Worm (Caenorhabditis elegans) whole organism, L4 larva: Measurements from ENCODE around the gene amx-1.

Source experiments
- D1046.2 ChIP-seq: fragments of 200-800 bp; sonication (Bioruptor generic); IDR thresholded peaks from 2 replicates; pipeline ENCODE4 v1.3.6; 2022; ENCODE audit warnings: missing genetic modification characterization, missing compliant biosample characterization
- T20F7.1 ChIP-seq: fragments of 200-800 bp; sonication (Bioruptor generic); optimal IDR thresholded peaks from 2 replicates; lab custom pipeline; 2018; ENCODE audit warnings: mild to moderate bottlenecking, missing genetic modification characterization, missing compliant biosample characterization
- Y5F2A.4 ChIP-seq: fragments of 200-800 bp; sonication (Bioruptor generic); optimal IDR thresholded peaks from 2 replicates; lab custom pipeline; 2018; ENCODE audit warnings: mild to moderate bottlenecking, missing genetic modification characterization, missing compliant biosample characterization
- Y75B8A.6 ChIP-seq: fragments of 200-800 bp; sonication (Bioruptor generic); IDR thresholded peaks from 2 replicates; pipeline ENCODE4 v1.3.6; 2022; ENCODE audit warnings: missing genetic modification reagents, missing genetic modification characterization, missing compliant biosample characterization
- ZK337.2 ChIP-seq: fragments of 200-800 bp; sonication (Bioruptor generic); IDR thresholded peaks from 2 replicates; pipeline ENCODE4 v1.3.6; 2022; ENCODE audit warnings: missing genetic modification reagents, missing genetic modification characterization, missing compliant biosample characterization
- ama-1 ChIP-seq: fragments of 150-350 bp; optimal IDR thresholded peaks from 2 replicates; lab custom pipeline; 2014; ENCODE audit warnings: inconsistent platforms, mixed read lengths
- ceh-32 ChIP-seq: sonication (generic microtip); optimal IDR thresholded peaks from 2 replicates; lab custom pipeline; 2016; ENCODE audit warnings: mild to moderate bottlenecking, missing genetic modification characterization, missing compliant biosample characterization; ENCODE audit not compliant: poor library complexity
- ceh-82 ChIP-seq: sonication (generic microtip); optimal IDR thresholded peaks from 2 replicates; lab custom pipeline; 2017; ENCODE audit warnings: missing biosample characterization, missing genetic modification characterization
- ces-1 ChIP-seq: fragments of 150-350 bp; sonication (generic microtip); optimal IDR thresholded peaks from 4 replicates; lab custom pipeline; 2014; ENCODE audit warnings: missing biosample characterization, missing genetic modification reagents, missing genetic modification characterization
- cey-2 ChIP-seq: sonication (generic microtip); optimal IDR thresholded peaks from 3 replicates; lab custom pipeline; 2017; ENCODE audit warnings: missing genetic modification characterization, mild to moderate bottlenecking, missing compliant biosample characterization, antibody characterized with exemption, borderline replicate concordance; ENCODE audit not compliant: insufficient read depth
- daf-16 ChIP-seq, 3 experiments: sonication (generic microtip); optimal IDR thresholded peaks; 2 replicates each; lab custom pipeline; 2016 to 2017; ENCODE audit warnings: missing genetic modification characterization in 3 of 3, missing genetic modification reagents in 3 of 3, mild to moderate bottlenecking in 2 of 3, missing compliant biosample characterization in 2 of 3, missing biosample characterization in 1 of 3, moderate library complexity in 1 of 3
- daf-8 ChIP-seq: fragments of 200-800 bp; sonication (Bioruptor generic); IDR thresholded peaks from 2 replicates; pipeline ENCODE4 v1.3.6; 2022; ENCODE audit warnings: missing genetic modification characterization, missing compliant biosample characterization
- dmd-9 ChIP-seq: fragments of 200-800 bp; sonication (Bioruptor generic); IDR thresholded peaks from 2 replicates; pipeline ENCODE4 v1.3.6; 2022; ENCODE audit warnings: missing genetic modification reagents, missing genetic modification characterization, missing compliant biosample characterization
- egl-27 ChIP-seq: sonication (generic microtip); optimal IDR thresholded peaks from 3 replicates; lab custom pipeline; 2017; ENCODE audit warnings: missing biosample characterization, missing genetic modification reagents, missing genetic modification characterization
- egl-43 ChIP-seq: fragments of 200-800 bp; sonication (Bioruptor generic); IDR thresholded peaks from 2 replicates; pipeline ENCODE4 v1.3.6; 2022; ENCODE audit warnings: missing genetic modification reagents, missing genetic modification characterization, missing compliant biosample characterization
- fkh-10 ChIP-seq: fragments of 150-350 bp; optimal IDR thresholded peaks from 2 replicates; lab custom pipeline; 2014; ENCODE audit warnings: missing biosample characterization, missing genetic modification reagents, missing genetic modification characterization
- gei-8 ChIP-seq: fragments of 200-800 bp; sonication (Bioruptor generic); optimal IDR thresholded peaks from 2 replicates; lab custom pipeline; 2018; ENCODE audit warnings: mild to moderate bottlenecking, missing genetic modification characterization, missing compliant biosample characterization
- hif-1 ChIP-seq, 2 experiments: sonication (generic microtip); optimal IDR thresholded peaks; 2 replicates each; lab custom pipeline; 2016 to 2017; ENCODE audit warnings: missing compliant biosample characterization in 2 of 2, missing genetic modification characterization in 2 of 2, missing genetic modification reagents in 2 of 2, missing genotype in 2 of 2, mild to moderate bottlenecking in 1 of 2
- hlh-30 ChIP-seq: sonication (generic microtip); optimal IDR thresholded peaks from 2 replicates; lab custom pipeline; 2017; ENCODE audit warnings: antibody characterized with exemption, mild to moderate bottlenecking, missing genetic modification characterization, missing compliant biosample characterization; ENCODE audit not compliant: insufficient read depth
- hmg-1.1 ChIP-seq: fragments of 200-800 bp; sonication (Bioruptor generic); IDR thresholded peaks from 2 replicates; pipeline ENCODE4 v1.3.6; 2022; ENCODE audit warnings: missing genetic modification reagents, missing genetic modification characterization, missing compliant biosample characterization
- jun-1 ChIP-seq: fragments of 150-350 bp; optimal IDR thresholded peaks from 2 replicates; lab custom pipeline; 2014; ENCODE audit warnings: missing biosample characterization, missing genetic modification reagents, missing genetic modification characterization
- lin-1 ChIP-seq: fragments of 200-800 bp; sonication (Bioruptor generic); IDR thresholded peaks from 2 replicates; pipeline ENCODE4 v1.3.6; 2022; ENCODE audit warnings: missing genetic modification reagents, missing genetic modification characterization, missing compliant biosample characterization
- lin-38 ChIP-seq: fragments of 200-800 bp; sonication (Bioruptor generic); IDR thresholded peaks from 2 replicates; pipeline ENCODE4 v1.3.6; 2022; ENCODE audit warnings: missing genetic modification reagents, missing genetic modification characterization, missing compliant biosample characterization
- lin-39 ChIP-seq: fragments of 150-350 bp; optimal IDR thresholded peaks from 2 replicates; lab custom pipeline; 2014; ENCODE audit warnings: missing biosample characterization, missing genetic modification reagents, missing genetic modification characterization
- lir-3 ChIP-seq: sonication (generic microtip); optimal IDR thresholded peaks from 2 replicates; lab custom pipeline; 2016; ENCODE audit warnings: mild to moderate bottlenecking, missing genetic modification characterization, missing compliant biosample characterization
- mdl-1 ChIP-seq, 2 experiments: fragments of 150-350 bp in 1 of 2; sonication (generic microtip) in 1 of 2; optimal IDR thresholded peaks; 2 replicates each; lab custom pipeline; 2014 to 2017; ENCODE audit warnings: missing biosample characterization in 2 of 2, missing genetic modification characterization in 2 of 2
- mes-2 ChIP-seq: sonication (generic microtip); optimal IDR thresholded peaks from 2 replicates; lab custom pipeline; 2016; ENCODE audit warnings: missing genotype, mild to moderate bottlenecking, missing genetic modification characterization, missing compliant biosample characterization; ENCODE audit not compliant: poor library complexity, severe bottlenecking
- nhr-111 ChIP-seq: fragments of 200-800 bp; sonication (Bioruptor generic); optimal IDR thresholded peaks from 2 replicates; lab custom pipeline; 2018; ENCODE audit warnings: mild to moderate bottlenecking, missing genetic modification characterization, missing compliant biosample characterization
- nhr-237 ChIP-seq: sonication (generic microtip); optimal IDR thresholded peaks from 2 replicates; lab custom pipeline; 2017; ENCODE audit warnings: missing biosample characterization, missing genetic modification characterization
- nhr-28 ChIP-seq: fragments of 150-350 bp; optimal IDR thresholded peaks from 2 replicates; lab custom pipeline; 2014; ENCODE audit warnings: missing biosample characterization, missing genetic modification characterization
- nhr-41 ChIP-seq: fragments of 200-800 bp; sonication (Bioruptor generic); IDR thresholded peaks from 2 replicates; pipeline ENCODE4 v1.3.6; 2022; ENCODE audit warnings: missing genetic modification reagents, missing genetic modification characterization, missing compliant biosample characterization
- nhr-48 ChIP-seq: sonication (generic microtip); optimal IDR thresholded peaks from 2 replicates; lab custom pipeline; 2016; ENCODE audit warnings: mild to moderate bottlenecking, missing genetic modification characterization, missing compliant biosample characterization
- php-3 ChIP-seq: fragments of 200-800 bp; sonication (Bioruptor generic); IDR thresholded peaks from 2 replicates; pipeline ENCODE4 v1.3.6; 2022; ENCODE audit warnings: missing genetic modification reagents, missing genetic modification characterization, missing compliant biosample characterization
- pqm-1 ChIP-seq: sonication (generic microtip); optimal IDR thresholded peaks from 2 replicates; lab custom pipeline; 2017; ENCODE audit warnings: missing biosample characterization, missing genetic modification characterization
- rbr-2 ChIP-seq: sonication (generic microtip); optimal IDR thresholded peaks from 2 replicates; lab custom pipeline; 2016; ENCODE audit warnings: missing genotype, missing genetic modification characterization, missing compliant biosample characterization
- snpc-1.2 ChIP-seq: fragments of 200-800 bp; sonication (Bioruptor generic); IDR thresholded peaks from 2 replicates; pipeline ENCODE4 v1.3.6; 2022; ENCODE audit warnings: missing genetic modification reagents, missing genetic modification characterization, missing compliant biosample characterization
- snpc-4 ChIP-seq: fragments of 150-350 bp; optimal IDR thresholded peaks from 2 replicates; lab custom pipeline; 2014; ENCODE audit warnings: missing biosample characterization, missing genetic modification characterization
- unc-130 ChIP-seq: sonication (generic microtip); optimal IDR thresholded peaks from 2 replicates; lab custom pipeline; 2016; ENCODE audit warnings: missing genetic modification reagents, missing genetic modification characterization, missing compliant biosample characterization
- unc-62 ChIP-seq, 3 experiments: fragments of 150-350 bp in 1 of 3; sonication (generic microtip); optimal IDR thresholded peaks in 2 of 3; peaks in 1 of 3; 1 replicate in 1 of 3; 2 replicates in 2 of 3; lab custom pipeline; 2014 to 2017; ENCODE audit warnings: missing biosample characterization in 3 of 3, missing genetic modification characterization in 3 of 3, missing genetic modification reagents in 3 of 3, missing genotype in 1 of 3
- ztf-11 ChIP-seq: fragments of 150-350 bp; optimal IDR thresholded peaks from 2 replicates; lab custom pipeline; 2014; ENCODE audit warnings: missing biosample characterization, missing genetic modification characterization

amx-1 gene

ce11 chrIII:3869292-3869781, 47.1 kb downstream of the amx-1 start (continued):
- TF ChIP-seq lir-3 (tag; lab: Kevin White, UChicago) (no peak), ama-1 (lab: Kevin White, UChicago) (peak; percentile 86), ces-1 (peak; percentile 41), T20F7.1 (GFP tag; lab: Kevin White, UChicago) (peak; percentile 36), nhr-28 (tag; lab: Kevin White, UChicago) (no peak), unc-130 (peak; percentile 87), ZK337.2 (GFP tag; lab: Robert Waterston, UW) (no peak), jun-1 (tag; lab: Kevin White, UChicago) (no peak), ceh-32 (tag; lab: Kevin White, UChicago) (no peak), nhr-41 (GFP tag; lab: Robert Waterston, UW) (0 out of 2 replicates have a peak, but pooled peaks have one; percentile 47), egl-43 (GFP tag; lab: Robert Waterston, UW) (peak; percentile 3; the same call in 1 of the 2 replicates), daf-8 (GFP tag; lab: Robert Waterston, UW) (no peak), dmd-9 (GFP tag; lab: Robert Waterston, UW) (no peak), gei-8 (GFP tag; lab: Kevin White, UChicago) (no peak), rbr-2 (tag; lab: Kevin White, UChicago) (no peak), hlh-30 (no peak), hif-1 (tag; optimal IDR thresholded peaks at IDR 0.05; lab: Kevin White, UChicago) (no peak), fkh-10 (no peak), nhr-237 (tag; lab: Kevin White, UChicago) (no peak), nhr-111 (GFP tag; lab: Kevin White, UChicago) (no peak), ztf-11 (tag; lab: Kevin White, UChicago) (no peak), mdl-1 (tag; optimal IDR thresholded peaks at IDR 0.05; lab: Kevin White, UChicago) (peak in 1 of 2 experiments; percentile 1), cey-2 (no peak), lin-38 (peak; percentile 78), hmg-1.1 (GFP tag; lab: Robert Waterston, UW) (peak; percentile 13; the same call in 1 of the 2 replicates), egl-27 (tag; lab: Kevin White, UChicago) (no peak), D1046.2 (GFP tag; lab: Robert Waterston, UW) (peak; percentile 75; the same call in 1 of the 2 replicates), Y5F2A.4 (GFP tag; lab: Kevin White, UChicago) (peak; percentile 57), mes-2 (tag; lab: Kevin White, UChicago) (peak; percentile 58), ceh-82 (tag; lab: Kevin White, UChicago) (no peak), nhr-48 (tag; lab: Kevin White, UChicago) (peak; percentile 16), Y75B8A.6 (GFP tag; lab: Robert Waterston, UW) (peak; percentile 55; the same call in 1 of the 2 replicates)

ce11 chrIII:3871763-3872486, 49.7 kb downstream of the amx-1 start:
- TF ChIP-seq snpc-1.2 (GFP tag; lab: Robert Waterston, UW) (no peak), lin-1 (peak; percentile 22; the same call in 1 of the 2 replicates), php-3 (GFP tag; lab: Robert Waterston, UW) (no peak), nhr-48 (tag; lab: Kevin White, UChicago) (no peak), snpc-4 (no peak), unc-62 (GFP tag; optimal IDR thresholded peaks at IDR 0.05 in 1 of 2; lab: Kevin White, UChicago) (peak in 1 of 2 experiments; percentile 1), unc-62 (tag; optimal IDR thresholded peaks at IDR 0.05; lab: Kevin White, UChicago) (no peak), pqm-1 (tag; lab: Kevin White, UChicago) (peak; percentile 9), lin-39 (tag; lab: Kevin White, UChicago) (no peak), daf-16 (GFP tag; optimal IDR thresholded peaks at IDR 0.05; lab: Kevin White, UChicago) (no peak), daf-16 (tag; optimal IDR thresholded peaks at IDR 0.05; lab: Kevin White, UChicago) (peak; percentile 34)
